Fruit fly (Drosophila melanogaster): Measurements from ENCODE around the gene Ctl2.

Ctl2 gene

dm6 chr3R:29089662-29090007, 33.5 kb upstream of the Ctl2 start:
- no peak for TF ChIP-seq Trl (optimal IDR thresholded peaks at IDR 0.05)
- no peak for TF ChIP-seq Trl (GFP tag; optimal IDR thresholded peaks at IDR 0.05)
- TF ChIP-seq CG11085 (GFP tag; IDR thresholded peaks at IDR 0.05) = peak; percentile 26; the same call in 1 of the 2 replicates
- peak; percentile 54 for TF ChIP-seq gem (tag; optimal IDR thresholded peaks at IDR 0.05)
- no peak for TF ChIP-seq CG18619 (GFP tag; optimal IDR thresholded peaks at IDR 0.05)
- TF ChIP-seq tin (GFP tag; optimal IDR thresholded peaks at IDR 0.05) = peak; percentile 55
- TF ChIP-seq CG13296 (GFP tag; optimal IDR thresholded peaks at IDR 0.05) = peak; percentile 62
- no peak for TF ChIP-seq otp (GFP tag; IDR thresholded peaks at IDR 0.05)
- no peak for TF ChIP-seq sob (GFP tag; IDR thresholded peaks at IDR 0.05)
- no peak for TF ChIP-seq tna (GFP tag; IDR thresholded peaks at IDR 0.05; ENCODE audit: partially characterized antibody)
- no peak for TF ChIP-seq seq (GFP tag; IDR thresholded peaks at IDR 0.05)
- no peak for TF ChIP-seq tap (tag; optimal IDR thresholded peaks at IDR 0.05)
- TF ChIP-seq CG8924 (tag; optimal IDR thresholded peaks at IDR 0.05) = peak; percentile 30
- TF ChIP-seq NFAT (GFP tag; IDR thresholded peaks at IDR 0.05) = peak; percentile 28; the same call in 1 of the 2 replicates
- no peak for TF ChIP-seq toy (GFP tag; IDR thresholded peaks at IDR 0.05)
- TF ChIP-seq repo (GFP tag; optimal IDR thresholded peaks at IDR 0.05) = peak; percentile 4
- no peak for TF ChIP-seq HLH54F (GFP tag; optimal IDR thresholded peaks at IDR 0.05)
- TF ChIP-seq CG3847 (GFP tag; IDR thresholded peaks at IDR 0.05) = no peak
- peak; percentile 45 for TF ChIP-seq Nf-YC (tag; optimal IDR thresholded peaks at IDR 0.05)
- 0 out of 2 replicates have a peak, but pooled peaks have one; percentile 38 for TF ChIP-seq CG11247 (GFP tag; IDR thresholded peaks at IDR 0.05)
- TF ChIP-seq knrl (GFP tag; IDR thresholded peaks at IDR 0.05; ENCODE audit: partially characterized antibody) = no peak
- no peak for TF ChIP-seq Atf3 (GFP tag; optimal IDR thresholded peaks at IDR 0.05)
- TF ChIP-seq crp (GFP tag; optimal IDR thresholded peaks at IDR 0.05) = no peak
- TF ChIP-seq CG8281 (tag; optimal IDR thresholded peaks at IDR 0.05) = no peak
- no peak for TF ChIP-seq nerfin-2 (GFP tag; IDR thresholded peaks at IDR 0.05; ENCODE audit: partially characterized antibody)
- TF ChIP-seq CG10979 (tag; optimal IDR thresholded peaks at IDR 0.05) = peak; percentile 43
- TF ChIP-seq cad (GFP tag; optimal IDR thresholded peaks at IDR 0.05) = no peak
- TF ChIP-seq inv (GFP tag; IDR thresholded peaks at IDR 0.05; ENCODE audit: partially characterized antibody) = no peak
- peak; percentile 25; the same call in 1 of the 2 replicates for TF ChIP-seq gsb (GFP tag; IDR thresholded peaks at IDR 0.05)
- no peak for TF ChIP-seq CG14014 (GFP tag; IDR thresholded peaks at IDR 0.05)
- no peak for TF ChIP-seq CG16863 (GFP tag; optimal IDR thresholded peaks at IDR 0.05)
- no peak for TF ChIP-seq CTCF (GFP tag; optimal IDR thresholded peaks at IDR 0.05)
- no peak for TF ChIP-seq ems (GFP tag; optimal IDR thresholded peaks at IDR 0.05)
- TF ChIP-seq stc (GFP tag; IDR thresholded peaks at IDR 0.05) = peak; percentile 21; the same call in 1 of the 2 replicates
- TF ChIP-seq insv (GFP tag; optimal IDR thresholded peaks at IDR 0.05) = no peak
- TF ChIP-seq CG14050 (GFP tag; IDR thresholded peaks at IDR 0.05) = 0 out of 3 replicates have a peak, but pooled peaks have one; percentile 10
- TF ChIP-seq H15 (GFP tag; IDR thresholded peaks at IDR 0.05) = 0 out of 3 replicates have a peak, but pooled peaks have one; percentile 17
- no peak for TF ChIP-seq pzg (GFP tag; optimal IDR thresholded peaks at IDR 0.05)
- TF ChIP-seq Dll (GFP tag; IDR thresholded peaks at IDR 0.05; ENCODE audit: partially characterized antibody) = no peak
- no peak for TF ChIP-seq exex (tag; optimal IDR thresholded peaks at IDR 0.05)
- no peak for TF ChIP-seq CG12299 (tag; optimal IDR thresholded peaks at IDR 0.05)
- TF ChIP-seq CG14710 (tag; optimal IDR thresholded peaks at IDR 0.05) = no peak
- TF ChIP-seq bigmax (GFP tag; optimal IDR thresholded peaks at IDR 0.05) = no peak
- TF ChIP-seq CG11723 (GFP tag; optimal IDR thresholded peaks at IDR 0.05) = no peak
- TF ChIP-seq tup (GFP tag; optimal IDR thresholded peaks at IDR 0.05) = no peak
- TF ChIP-seq grn (GFP tag; optimal IDR thresholded peaks at IDR 0.05) = no peak
- TF ChIP-seq her (GFP tag; optimal IDR thresholded peaks at IDR 0.05) = no peak
- peak; percentile 26 for TF ChIP-seq oc (tag; optimal IDR thresholded peaks at IDR 0.05)
- no peak for TF ChIP-seq fd102C (GFP tag; optimal IDR thresholded peaks at IDR 0.05)
- no peak for TF ChIP-seq CG1647 (GFP tag; optimal IDR thresholded peaks at IDR 0.05)
- no peak for TF ChIP-seq CG10654 (GFP tag; optimal IDR thresholded peaks at IDR 0.05)
- TF ChIP-seq hbn (GFP tag; IDR thresholded peaks at IDR 0.05; ENCODE audit: partially characterized antibody) = no peak
